Fruit fly (Drosophila melanogaster) whole organism, adult: Measurements from ENCODE around the gene CG4577.

Source experiments
- CG11617 ChIP-seq: fragments of 200-800 bp; sonication (Bioruptor generic); optimal IDR thresholded peaks from 2 replicates; lab custom pipeline; 2017; ENCODE audit warnings: mild to moderate bottlenecking, missing biosample characterization, missing genetic modification reagents, missing genetic modification characterization
- CG12768 ChIP-seq: fragments of 200-800 bp; sonication (Bioruptor generic); optimal IDR thresholded peaks from 2 replicates; lab custom pipeline; 2017; ENCODE audit warnings: missing biosample characterization, missing genetic modification characterization, mild to moderate bottlenecking, moderate library complexity, missing genetic modification reagents
- CG14711 ChIP-seq: fragments of 200-800 bp; sonication (Bioruptor generic); optimal IDR thresholded peaks from 2 replicates; lab custom pipeline; 2018; ENCODE audit warnings: missing biosample characterization, mild to moderate bottlenecking, missing genetic modification characterization, moderate library complexity
- CG7045 ChIP-seq: fragments of 200-800 bp; sonication (Bioruptor generic); optimal IDR thresholded peaks from 2 replicates; lab custom pipeline; 2017; ENCODE audit warnings: missing biosample characterization, mild to moderate bottlenecking, missing genetic modification characterization
- CG7101 ChIP-seq: fragments of 200-800 bp; sonication (Bioruptor generic); optimal IDR thresholded peaks from 2 replicates; lab custom pipeline; 2018; ENCODE audit warnings: missing biosample characterization, mild to moderate bottlenecking, missing genetic modification characterization, moderate library complexity
- Clk ChIP-seq: fragments of 200-800 bp; sonication (Bioruptor generic); optimal IDR thresholded peaks from 2 replicates; lab custom pipeline; 2017; ENCODE audit warnings: missing biosample characterization, missing genetic modification characterization
- Mnt ChIP-seq: fragments of 200-800 bp; sonication (Bioruptor generic); optimal IDR thresholded peaks from 2 replicates; lab custom pipeline; 2016; ENCODE audit warnings: missing biosample characterization, mild to moderate bottlenecking, missing genetic modification characterization
- cic ChIP-seq: fragments of 200-800 bp; sonication (Bioruptor generic); optimal IDR thresholded peaks from 2 replicates; lab custom pipeline; 2017; ENCODE audit warnings: missing biosample characterization, mild to moderate bottlenecking, missing genetic modification characterization, moderate library complexity
- cnc ChIP-seq, 2 experiments: fragments of >200 bp; optimal IDR thresholded peaks; 2 replicates each; lab custom pipeline; 2017
- kay ChIP-seq: fragments of 200-800 bp; sonication (Bioruptor generic); peaks from one replicate; lab custom pipeline; 2016; ENCODE audit warnings: missing biosample characterization, missing genetic modification characterization, borderline replicate concordance
- ovo ChIP-seq: fragments of 200-800 bp; sonication (Bioruptor generic); optimal IDR thresholded peaks from 2 replicates; lab custom pipeline; 2016; ENCODE audit warnings: missing biosample characterization, missing genetic modification characterization
- pad ChIP-seq: fragments of 200-800 bp; sonication (Bioruptor generic); optimal IDR thresholded peaks from 3 replicates; lab custom pipeline; 2017; ENCODE audit warnings: missing biosample characterization, missing genetic modification characterization, mild to moderate bottlenecking, moderate library complexity, missing genetic modification reagents
- toe ChIP-seq: fragments of 200-800 bp; sonication (Bioruptor generic); optimal IDR thresholded peaks from 2 replicates; lab custom pipeline; 2016; ENCODE audit warnings: missing biosample characterization, missing genetic modification characterization

- no peak for TF ChIP-seq Clk
- no peak for TF ChIP-seq CG7045 (GFP tag; lab: Kevin White, UChicago)
- TF ChIP-seq CG7101, result no peak
- TF ChIP-seq Mnt (GFP tag; lab: Kevin White, UChicago), result peak; percentile 28
- TF ChIP-seq ovo (GFP tag; lab: Kevin White, UChicago), result no peak
- TF ChIP-seq CG12768, result no peak
- TF ChIP-seq kay (GFP tag; lab: Kevin White, UChicago), result no peak
- TF ChIP-seq pad, result no peak
- TF ChIP-seq cic (GFP tag; lab: Kevin White, UChicago), result no peak
- no peak for TF ChIP-seq CG14711 (tag; lab: Kevin White, UChicago)
- TF ChIP-seq cnc (optimal IDR thresholded peaks at IDR 0.05; lab: Kevin White, UChicago), result no peak
- peak; percentile 7 for TF ChIP-seq toe (GFP tag; lab: Kevin White, UChicago)
- no peak for TF ChIP-seq CG11617
Observed at dm6 chr2L:1118149-1118548, 16.3 kb upstream of the CG4577 start.
